Worm (Caenorhabditis elegans) whole organism, early embryonic: ENCODE data around the gene amt-1.

ENCODE experiments used
- B0310.2 ChIP-seq: sonication (generic microtip); optimal IDR thresholded peaks from 2 replicates; lab custom pipeline; 2016; ENCODE audit warnings: mild to moderate bottlenecking, missing genetic modification characterization, missing compliant biosample characterization
- ama-1 ChIP-seq: fragments of 150-350 bp; optimal IDR thresholded peaks from 2 replicates; lab custom pipeline; 2014
- ceh-36 ChIP-seq: sonication (generic microtip); optimal IDR thresholded peaks from 2 replicates; lab custom pipeline; 2016; ENCODE audit warnings: missing genetic modification characterization, inconsistent platforms, missing compliant biosample characterization
- flt-1 ChIP-seq: fragments of 200-800 bp; sonication (Bioruptor generic); IDR thresholded peaks from 2 replicates; pipeline ENCODE4 v1.3.6; 2022; ENCODE audit warnings: missing genetic modification characterization, missing compliant biosample characterization
- hmbx-1 ChIP-seq: sonication (generic microtip); optimal IDR thresholded peaks from 2 replicates; lab custom pipeline; 2016; ENCODE audit warnings: mild to moderate bottlenecking, missing genetic modification characterization, missing compliant biosample characterization
- hmg-4 ChIP-seq: fragments of 200-800 bp; sonication (Bioruptor generic); optimal IDR thresholded peaks from 2 replicates; lab custom pipeline; 2018; ENCODE audit warnings: mild to moderate bottlenecking, missing genetic modification characterization, missing compliant biosample characterization
- pes-1 ChIP-seq: fragments of 200-800 bp; sonication (Bioruptor generic); IDR thresholded peaks from 2 replicates; pipeline ENCODE4 v1.3.6; 2022; ENCODE audit warnings: missing genetic modification reagents, missing genetic modification characterization, missing compliant biosample characterization
- sea-1 ChIP-seq: fragments of 200-800 bp; sonication (Bioruptor generic); conservative IDR thresholded peaks from 2 replicates; pipeline ENCODE4 v1.3.6; 2022; ENCODE audit warnings: missing genetic modification characterization, missing compliant biosample characterization
- tbx-11 ChIP-seq: fragments of 200-800 bp; sonication (Bioruptor generic); IDR thresholded peaks from 2 replicates; pipeline ENCODE4 v1.3.6; 2022; ENCODE audit warnings: missing genetic modification characterization, missing compliant biosample characterization
- tra-4 ChIP-seq: sonication (generic microtip); optimal IDR thresholded peaks from 2 replicates; lab custom pipeline; 2017; ENCODE audit warnings: missing genetic modification characterization, missing compliant biosample characterization

- no peak for TF ChIP-seq hmg-4 (GFP tag; lab: Kevin White, UChicago)
- no peak for TF ChIP-seq ama-1 (lab: Kevin White, UChicago)
- TF ChIP-seq ceh-36 (tag; lab: Kevin White, UChicago) = no peak
- TF ChIP-seq flt-1 = no peak
- TF ChIP-seq hmbx-1 (tag; lab: Kevin White, UChicago) = no peak
- TF ChIP-seq tbx-11 (GFP tag; lab: Robert Waterston, UW) = no peak
- no peak for TF ChIP-seq B0310.2 (tag; lab: Kevin White, UChicago)
- no peak for TF ChIP-seq pes-1 (GFP tag; lab: Robert Waterston, UW)
- no peak for TF ChIP-seq tra-4 (tag; lab: Kevin White, UChicago)
- TF ChIP-seq sea-1 = no peak
Observed at ce11 chrX:4607300-4607699, 36.1 kb downstream of the amt-1 start.
